Fruit fly (Drosophila melanogaster) whole organism, prepupa: ENCODE measurements around the gene Vps26.

Experiments used
- Blimp-1 ChIP-seq: fragments of 200-800 bp; sonication (Bioruptor generic); optimal IDR thresholded peaks from 3 replicates; lab custom pipeline; 2017; ENCODE audit warnings: missing biosample characterization, missing genetic modification characterization, mild to moderate bottlenecking, moderate library complexity, missing genetic modification reagents
- CG10669 ChIP-seq: fragments of 200-800 bp; sonication (Bioruptor generic); optimal IDR thresholded peaks from 3 replicates; lab custom pipeline; 2018; ENCODE audit warnings: missing biosample characterization, mild to moderate bottlenecking, missing genetic modification characterization, moderate library complexity
- CG11294 ChIP-seq: fragments of 200-800 bp; sonication (Bioruptor generic); IDR thresholded peaks from 2 replicates; pipeline ENCODE4 v1.3.6; 2022; ENCODE audit warnings: missing biosample characterization, missing genetic modification characterization
- CG11762 ChIP-seq: fragments of 200-800 bp; sonication (Bioruptor generic); optimal IDR thresholded peaks from 3 replicates; lab custom pipeline; 2016; ENCODE audit warnings: missing biosample characterization, missing genetic modification characterization; ENCODE audit not compliant: insufficient read depth
- CG1621 ChIP-seq: fragments of 200-800 bp; sonication (Bioruptor generic); optimal IDR thresholded peaks from 3 replicates; lab custom pipeline; 2018; ENCODE audit warnings: missing biosample characterization, mild to moderate bottlenecking, missing genetic modification characterization
- CG16779 ChIP-seq: fragments of 200-800 bp; sonication (Bioruptor generic); optimal IDR thresholded peaks from 3 replicates; lab custom pipeline; 2017; ENCODE audit warnings: missing biosample characterization, mild to moderate bottlenecking, missing genetic modification characterization
- CG3032 ChIP-seq: fragments of 200-800 bp; optimal IDR thresholded peaks from 2 replicates; lab custom pipeline; 2019; ENCODE audit warnings: missing biosample characterization, mild to moderate bottlenecking, missing genetic modification characterization, moderate library complexity
- CG31627 ChIP-seq: fragments of 200-800 bp; sonication (Bioruptor generic); optimal IDR thresholded peaks from 3 replicates; lab custom pipeline; 2016; ENCODE audit warnings: missing biosample characterization, missing genetic modification characterization
- CG32006 ChIP-seq: fragments of 200-800 bp; sonication (Bioruptor generic); optimal IDR thresholded peaks from 3 replicates; lab custom pipeline; 2017; ENCODE audit warnings: missing biosample characterization, mild to moderate bottlenecking, missing genetic modification characterization
- CG3919 ChIP-seq: fragments of 200-800 bp; sonication (Bioruptor generic); optimal IDR thresholded peaks from 3 replicates; lab custom pipeline; 2016; ENCODE audit warnings: missing biosample characterization, missing genetic modification characterization
- CG4318 ChIP-seq: fragments of 200-800 bp; sonication (Bioruptor generic); optimal IDR thresholded peaks from 3 replicates; lab custom pipeline; 2017; ENCODE audit warnings: missing biosample characterization, mild to moderate bottlenecking, missing genetic modification characterization
- CG6163 ChIP-seq: fragments of 200-800 bp; sonication (Bioruptor generic); IDR thresholded peaks from 3 replicates; pipeline ENCODE4 v1.3.6; 2022; ENCODE audit warnings: missing biosample characterization, missing genetic modification characterization
- CG6276 ChIP-seq: fragments of 200-800 bp; sonication (Bioruptor generic); optimal IDR thresholded peaks from 2 replicates; lab custom pipeline; 2017; ENCODE audit warnings: missing biosample characterization, mild to moderate bottlenecking, missing genetic modification characterization
- CG6792 ChIP-seq: fragments of 200-800 bp; sonication (Bioruptor generic); optimal IDR thresholded peaks from 3 replicates; lab custom pipeline; 2016; ENCODE audit warnings: missing biosample characterization, missing genetic modification characterization
- CG8119 ChIP-seq: fragments of 200-800 bp; sonication (Bioruptor generic); IDR thresholded peaks from 3 replicates; pipeline ENCODE4 v1.3.6; 2022; ENCODE audit warnings: missing biosample characterization, missing genetic modification characterization
- CG8632 ChIP-seq: fragments of 200-800 bp; sonication (Bioruptor generic); optimal IDR thresholded peaks from 3 replicates; lab custom pipeline; 2016; ENCODE audit warnings: missing biosample characterization, missing genetic modification characterization
- CG9139 ChIP-seq: fragments of 200-800 bp; sonication (Bioruptor generic); optimal IDR thresholded peaks from 3 replicates; lab custom pipeline; 2017; ENCODE audit warnings: missing biosample characterization, mild to moderate bottlenecking, missing genetic modification characterization
- Eip78C ChIP-seq: fragments of 200-800 bp; sonication (Bioruptor generic); peaks from one replicate; lab custom pipeline; 2016; ENCODE audit warnings: missing biosample characterization, missing genetic modification characterization
- Ets96B ChIP-seq: fragments of 200-800 bp; optimal IDR thresholded peaks from 2 replicates; lab custom pipeline; 2019; ENCODE audit warnings: missing biosample characterization, mild to moderate bottlenecking, missing genetic modification characterization, moderate library complexity
- Hr38 ChIP-seq: sonication (Bioruptor generic); optimal IDR thresholded peaks from 2 replicates; lab custom pipeline; 2016; ENCODE audit warnings: missing biosample characterization, missing genetic modification characterization
- Hr39 ChIP-seq: fragments of 200-800 bp; sonication (Bioruptor generic); optimal IDR thresholded peaks from 2 replicates; lab custom pipeline; 2016; ENCODE audit warnings: missing biosample characterization, missing genetic modification characterization
- Hr4 ChIP-seq: fragments of 200-800 bp; sonication (Bioruptor generic); optimal IDR thresholded peaks from 3 replicates; lab custom pipeline; 2016; ENCODE audit warnings: missing biosample characterization, missing genetic modification characterization
- Lpt ChIP-seq: fragments of 200-800 bp; sonication (Bioruptor generic); optimal IDR thresholded peaks from 3 replicates; lab custom pipeline; 2016; ENCODE audit warnings: missing biosample characterization, missing genetic modification characterization
- Met ChIP-seq: fragments of 200-800 bp; sonication (Bioruptor generic); optimal IDR thresholded peaks from 3 replicates; lab custom pipeline; 2016; ENCODE audit warnings: missing biosample characterization, missing genetic modification characterization
- OdsH ChIP-seq: fragments of 200-800 bp; sonication (Bioruptor generic); optimal IDR thresholded peaks from 3 replicates; lab custom pipeline; 2016; ENCODE audit warnings: missing biosample characterization, missing genetic modification characterization
- Sox102F ChIP-seq: fragments of 200-800 bp; sonication (Bioruptor generic); optimal IDR thresholded peaks from 2 replicates; lab custom pipeline; 2016; ENCODE audit warnings: missing biosample characterization, mild to moderate bottlenecking, missing genetic modification characterization
- Sox14 ChIP-seq: fragments of 200-800 bp; sonication (Bioruptor generic); optimal IDR thresholded peaks from 3 replicates; lab custom pipeline; 2016; ENCODE audit warnings: missing biosample characterization, missing genetic modification characterization
- acj6 ChIP-seq: fragments of 200-800 bp; sonication (Bioruptor generic); optimal IDR thresholded peaks from 3 replicates; lab custom pipeline; 2016; ENCODE audit warnings: missing biosample characterization, missing genetic modification characterization
- dsx ChIP-seq: fragments of 200-800 bp; optimal IDR thresholded peaks from 3 replicates; lab custom pipeline; 2019; ENCODE audit warnings: missing biosample characterization, mild to moderate bottlenecking, missing genetic modification characterization, moderate library complexity; ENCODE audit not compliant: poor library complexity, severe bottlenecking
- eg ChIP-seq: fragments of 200-800 bp; sonication (Bioruptor generic); IDR thresholded peaks from 3 replicates; pipeline ENCODE4 v1.3.6; 2022; ENCODE audit warnings: missing biosample characterization, missing genetic modification characterization
- esn ChIP-seq: fragments of 200-800 bp; sonication (Bioruptor generic); optimal IDR thresholded peaks from 2 replicates; lab custom pipeline; 2016; ENCODE audit warnings: missing biosample characterization, mild to moderate bottlenecking, missing genetic modification characterization, moderate library complexity
- fd85E ChIP-seq: fragments of 200-800 bp; sonication (Bioruptor generic); optimal IDR thresholded peaks from 3 replicates; lab custom pipeline; 2016; ENCODE audit warnings: missing biosample characterization, missing genetic modification characterization
- fkh ChIP-seq: fragments of 200-800 bp; sonication (Bioruptor generic); optimal IDR thresholded peaks from 3 replicates; lab custom pipeline; 2017; ENCODE audit warnings: missing biosample characterization, mild to moderate bottlenecking, missing genetic modification characterization, moderate library complexity
- lz ChIP-seq: fragments of 200-800 bp; sonication (Bioruptor generic); optimal IDR thresholded peaks from 3 replicates; lab custom pipeline; 2016; ENCODE audit warnings: missing biosample characterization, missing genetic modification characterization
- net ChIP-seq: fragments of 200-800 bp; sonication (Bioruptor generic); optimal IDR thresholded peaks from 3 replicates; lab custom pipeline; 2016; ENCODE audit warnings: missing biosample characterization, missing genetic modification characterization
- pdm3 ChIP-seq: fragments of 200-800 bp; sonication (Bioruptor generic); optimal IDR thresholded peaks from 3 replicates; lab custom pipeline; 2016; ENCODE audit warnings: missing biosample characterization, missing genetic modification characterization
- salr ChIP-seq, 2 experiments: fragments of 200-800 bp; sonication (Bioruptor generic); optimal IDR thresholded peaks; 3 replicates each; lab custom pipeline; 2016 to 2018; ENCODE audit warnings: missing biosample characterization in 2 of 2, missing genetic modification characterization in 2 of 2, mild to moderate bottlenecking in 1 of 2
- spab ChIP-seq: fragments of 200-800 bp; sonication (Bioruptor generic); optimal IDR thresholded peaks from 2 replicates; lab custom pipeline; 2017; ENCODE audit warnings: missing biosample characterization, mild to moderate bottlenecking, missing genetic modification characterization, missing genetic modification reagents
- ss ChIP-seq, 2 experiments: fragments of 200-800 bp; sonication (Bioruptor generic); optimal IDR thresholded peaks; 2 replicates in 1 of 2; 3 replicates in 1 of 2; lab custom pipeline; 2017 to 2018; ENCODE audit warnings: mild to moderate bottlenecking in 2 of 2, missing biosample characterization in 2 of 2, missing genetic modification characterization in 2 of 2, moderate library complexity in 1 of 2
- svp ChIP-seq: fragments of 200-800 bp; sonication (Bioruptor generic); peaks from one replicate; lab custom pipeline; 2016; ENCODE audit warnings: missing biosample characterization, missing genetic modification characterization
- topi ChIP-seq: fragments of 200-800 bp; sonication (Bioruptor generic); optimal IDR thresholded peaks from 3 replicates; lab custom pipeline; 2016; ENCODE audit warnings: missing biosample characterization, missing genetic modification characterization
- vri ChIP-seq: fragments of 200-800 bp; sonication (Bioruptor generic); optimal IDR thresholded peaks from 3 replicates; lab custom pipeline; 2016; ENCODE audit warnings: missing biosample characterization, mild to moderate bottlenecking, missing genetic modification characterization

Vps26 gene

dm6 chrX:1880779-1881178, 7.1 kb downstream of the Vps26 start:
- TF ChIP-seq Hr4: no peak
- TF ChIP-seq CG9139 (GFP tag; lab: Kevin White, UChicago): no peak
- TF ChIP-seq OdsH (GFP tag; lab: Kevin White, UChicago): no peak
- no peak for TF ChIP-seq Hr38
- no peak for TF ChIP-seq svp
- no peak for TF ChIP-seq CG4318 (GFP tag; lab: Kevin White, UChicago)
- TF ChIP-seq Met (GFP tag; lab: Kevin White, UChicago): no peak
- no peak for TF ChIP-seq CG10669 (GFP tag; lab: Kevin White, UChicago)
- no peak for TF ChIP-seq CG8119 (GFP tag; lab: Robert Waterston, UW)
- no peak for TF ChIP-seq CG1621 (tag; lab: Kevin White, UChicago)
- TF ChIP-seq CG6276 (GFP tag; lab: Kevin White, UChicago): no peak
- no peak for TF ChIP-seq CG6163

- no peak for TF ChIP-seq CG32006 (GFP tag; lab: Kevin White, UChicago)
- peak; percentile 54 for TF ChIP-seq CG3032 (tag; lab: Kevin White, UChicago)
- no peak for TF ChIP-seq Eip78C (GFP tag; lab: Kevin White, UChicago)
- peak; percentile 39; the same call in 1 of the 3 replicates for TF ChIP-seq eg (GFP tag; lab: Robert Waterston, UW)
- TF ChIP-seq lz (GFP tag; lab: Kevin White, UChicago): peak; percentile 44
- TF ChIP-seq CG31627 (GFP tag; lab: Kevin White, UChicago): peak; percentile 36
- TF ChIP-seq esn (GFP tag; lab: Kevin White, UChicago): peak; percentile 44
Measured at dm6 chrX:1889926-1890325, 16.3 kb downstream of the Vps26 start, which contains the start of the genes trr and mRpL16. TSS of gene trr (minus strand) at chrX:1889950. TSS of gene mRpL16 (plus strand) at chrX:1890256.

dm6 chrX:1893532-1893931, 19.9 kb downstream of the Vps26 start:
- TF ChIP-seq CG31627 (GFP tag; lab: Kevin White, UChicago) (no peak), Sox14 (GFP tag; lab: Kevin White, UChicago) (no peak), Met (GFP tag; lab: Kevin White, UChicago) (no peak), fd85E (GFP tag; lab: Kevin White, UChicago) (no peak), Sox102F (GFP tag; lab: Kevin White, UChicago) (no peak), Hr39 (GFP tag; lab: Kevin White, UChicago) (no peak), topi (GFP tag; lab: Kevin White, UChicago) (no peak), spab (no peak), CG6163 (no peak), net (GFP tag; lab: Kevin White, UChicago) (no peak), Ets96B (tag; lab: Kevin White, UChicago) (no peak), dsx (no peak), acj6 (GFP tag; lab: Kevin White, UChicago) (no peak), CG9139 (GFP tag; lab: Kevin White, UChicago) (no peak), vri (GFP tag; lab: Kevin White, UChicago) (no peak), CG1621 (tag; lab: Kevin White, UChicago) (no peak), CG4318 (GFP tag; lab: Kevin White, UChicago) (no peak), CG11294 (no peak)

dm6 chrX:1897384-1897783, 23.7 kb downstream of the Vps26 start:
- TF ChIP-seq CG32006 (GFP tag; lab: Kevin White, UChicago) (peak; percentile 63), CG11294 (peak; percentile 21; the same call in 1 of the 2 replicates), lz (GFP tag; lab: Kevin White, UChicago) (peak; percentile 63), CG16779 (tag; lab: Kevin White, UChicago) (no peak), pdm3 (GFP tag; lab: Kevin White, UChicago) (no peak), CG8632 (GFP tag; lab: Kevin White, UChicago) (no peak), CG11762 (GFP tag; lab: Kevin White, UChicago) (no peak), spab (no peak), CG8119 (GFP tag; lab: Robert Waterston, UW) (peak; percentile 40; the same call in 1 of the 3 replicates), CG6276 (GFP tag; lab: Kevin White, UChicago) (no peak), Lpt (GFP tag; lab: Kevin White, UChicago) (peak; percentile 19), CG6792 (GFP tag; lab: Kevin White, UChicago) (peak; percentile 50), dsx (no peak), CG3919 (GFP tag; lab: Kevin White, UChicago) (peak; percentile 62), fkh (GFP tag; lab: Kevin White, UChicago) (no peak), ss (GFP tag; optimal IDR thresholded peaks at IDR 0.05; lab: Kevin White, UChicago) (peak in 1 of 2 experiments; percentile 38), salr (GFP tag; optimal IDR thresholded peaks at IDR 0.05; lab: Kevin White, UChicago) (peak in 1 of 2 experiments; percentile 7), topi (GFP tag; lab: Kevin White, UChicago) (peak; percentile 66), CG3032 (tag; lab: Kevin White, UChicago) (peak; percentile 37), acj6 (GFP tag; lab: Kevin White, UChicago) (peak; percentile 46), Sox102F (GFP tag; lab: Kevin White, UChicago) (no peak), Blimp-1 (GFP tag; lab: Kevin White, UChicago) (no peak), Eip78C (GFP tag; lab: Kevin White, UChicago) (peak; percentile 87), CG4318 (GFP tag; lab: Kevin White, UChicago) (no peak), Met (GFP tag; lab: Kevin White, UChicago) (no peak), CG10669 (GFP tag; lab: Kevin White, UChicago) (no peak), Hr38 (no peak), CG31627 (GFP tag; lab: Kevin White, UChicago) (peak; percentile 69), svp (peak; percentile 74), Ets96B (tag; lab: Kevin White, UChicago) (peak; percentile 44)
